Worm (Caenorhabditis elegans) whole organism, L2 larva: ENCODE data around the gene ttr-36.

Source experiments
- C34F6.9 ChIP-seq: fragments of 150-350 bp; optimal IDR thresholded peaks from 2 replicates; lab custom pipeline; 2014; ENCODE audit warnings: missing biosample characterization, missing genetic modification characterization
- F13H6.1 ChIP-seq: sonication (generic microtip); optimal IDR thresholded peaks from 2 replicates; lab custom pipeline; 2016; ENCODE audit warnings: missing genetic modification characterization, missing compliant biosample characterization
- R02D3.7 ChIP-seq: fragments of 150-350 bp; optimal IDR thresholded peaks from 2 replicates; lab custom pipeline; 2014; ENCODE audit warnings: missing biosample characterization, missing genetic modification characterization
- ZK546.5 ChIP-seq: sonication (generic microtip); optimal IDR thresholded peaks from 2 replicates; lab custom pipeline; 2017; ENCODE audit warnings: missing biosample characterization, missing genetic modification characterization
- alr-1 ChIP-seq: fragments of 150-350 bp; optimal IDR thresholded peaks from 2 replicates; lab custom pipeline; 2014; ENCODE audit warnings: missing biosample characterization, missing genetic modification characterization
- blmp-1 ChIP-seq: sonication (generic microtip); optimal IDR thresholded peaks from 2 replicates; lab custom pipeline; 2017; ENCODE audit warnings: missing genetic modification characterization, mild to moderate bottlenecking, missing compliant biosample characterization, antibody characterized with exemption, moderate library complexity; ENCODE audit not compliant: insufficient read depth
- crh-2 ChIP-seq: sonication (generic microtip); optimal IDR thresholded peaks from 2 replicates; lab custom pipeline; 2017; ENCODE audit warnings: missing biosample characterization, missing genetic modification characterization
- dmd-4 ChIP-seq: sonication (generic microtip); optimal IDR thresholded peaks from 2 replicates; lab custom pipeline; 2017; ENCODE audit warnings: missing biosample characterization, missing genetic modification characterization
- egl-27 ChIP-seq: sonication (generic microtip); optimal IDR thresholded peaks from 3 replicates; lab custom pipeline; 2017; ENCODE audit warnings: missing biosample characterization, missing genetic modification reagents, missing genetic modification characterization
- elt-1 ChIP-seq: fragments of 150-350 bp; optimal IDR thresholded peaks from 2 replicates; lab custom pipeline; 2014; ENCODE audit warnings: missing biosample characterization, missing genetic modification characterization
- elt-3 ChIP-seq: sonication (generic microtip); optimal IDR thresholded peaks from 2 replicates; lab custom pipeline; 2017; ENCODE audit warnings: missing biosample characterization, missing genetic modification characterization
- fos-1 ChIP-seq: fragments of 150-350 bp; optimal IDR thresholded peaks from 2 replicates; lab custom pipeline; 2014; ENCODE audit warnings: missing biosample characterization, missing genetic modification characterization
- gmeb-1 ChIP-seq: fragments of 150-350 bp; optimal IDR thresholded peaks from 2 replicates; lab custom pipeline; 2014; ENCODE audit warnings: missing biosample characterization, missing genetic modification characterization
- lin-11 ChIP-seq: fragments of 150-350 bp; sonication (generic microtip); optimal IDR thresholded peaks from 2 replicates; lab custom pipeline; 2014; ENCODE audit warnings: missing biosample characterization, missing genetic modification characterization, inconsistent platforms, mixed read lengths
- lin-13 ChIP-seq: fragments of 150-350 bp; optimal IDR thresholded peaks from 2 replicates; lab custom pipeline; 2014; ENCODE audit warnings: missing biosample characterization, missing genetic modification reagents, missing genetic modification characterization
- lin-39 ChIP-seq: fragments of 150-350 bp; optimal IDR thresholded peaks from 2 replicates; lab custom pipeline; 2014; ENCODE audit warnings: missing biosample characterization, missing genetic modification reagents, missing genetic modification characterization
- lsy-2 ChIP-seq, 2 experiments: fragments of 150-350 bp in 1 of 2; sonication (generic microtip) in 1 of 2; optimal IDR thresholded peaks; 2 replicates each; lab custom pipeline; 2014 to 2017; ENCODE audit warnings: missing biosample characterization in 2 of 2, missing genetic modification characterization in 2 of 2
- mab-5 ChIP-seq: fragments of 150-350 bp; optimal IDR thresholded peaks from 2 replicates; lab custom pipeline; 2014; ENCODE audit warnings: missing biosample characterization, missing genetic modification characterization
- mbf-1 ChIP-seq: sonication (generic microtip); optimal IDR thresholded peaks from 2 replicates; lab custom pipeline; 2017; ENCODE audit warnings: missing biosample characterization, missing genetic modification characterization
- nhr-10 ChIP-seq: sonication (generic microtip); optimal IDR thresholded peaks from 2 replicates; lab custom pipeline; 2017; ENCODE audit warnings: missing biosample characterization, missing genetic modification characterization
- nhr-12 ChIP-seq: fragments of 150-350 bp; optimal IDR thresholded peaks from 2 replicates; lab custom pipeline; 2014; ENCODE audit warnings: missing biosample characterization, missing genetic modification characterization
- nhr-21 ChIP-seq: fragments of 150-350 bp; optimal IDR thresholded peaks from 2 replicates; lab custom pipeline; 2014; ENCODE audit warnings: missing biosample characterization, missing genetic modification characterization
- nhr-23 ChIP-seq: fragments of 150-350 bp; optimal IDR thresholded peaks from 2 replicates; lab custom pipeline; 2014; ENCODE audit warnings: missing biosample characterization, missing genetic modification reagents, missing genetic modification characterization
- nhr-237 ChIP-seq: fragments of 150-350 bp; optimal IDR thresholded peaks from 2 replicates; lab custom pipeline; 2014; ENCODE audit warnings: missing biosample characterization, missing genetic modification characterization
- nhr-25 ChIP-seq: fragments of 150-350 bp; sonication (generic microtip); optimal IDR thresholded peaks from 3 replicates; lab custom pipeline; 2014; ENCODE audit warnings: missing biosample characterization, missing genetic modification characterization
- nhr-6 ChIP-seq: fragments of 150-350 bp; optimal IDR thresholded peaks from 2 replicates; lab custom pipeline; 2014; ENCODE audit warnings: missing biosample characterization, missing genetic modification characterization
- peb-1 ChIP-seq: fragments of 150-350 bp; optimal IDR thresholded peaks from 2 replicates; lab custom pipeline; 2014; ENCODE audit warnings: missing biosample characterization, missing genetic modification characterization
- sem-4 ChIP-seq: fragments of 150-350 bp; optimal IDR thresholded peaks from 2 replicates; lab custom pipeline; 2014; ENCODE audit warnings: missing biosample characterization, missing genetic modification reagents, missing genetic modification characterization
- sma-3 ChIP-seq: sonication (generic microtip); optimal IDR thresholded peaks from 2 replicates; lab custom pipeline; 2016; ENCODE audit warnings: missing genetic modification reagents, missing genetic modification characterization, missing compliant biosample characterization
- sma-9 ChIP-seq, 2 experiments: fragments of 150-350 bp in 1 of 2; sonication (generic microtip) in 1 of 2; optimal IDR thresholded peaks; 2 replicates each; lab custom pipeline; 2014 to 2016; ENCODE audit warnings: missing genetic modification characterization in 2 of 2, mild to moderate bottlenecking in 1 of 2, missing biosample characterization in 1 of 2, missing compliant biosample characterization in 1 of 2, missing genetic modification reagents in 1 of 2, moderate library complexity in 1 of 2
- snpc-4 ChIP-seq: fragments of 150-350 bp; optimal IDR thresholded peaks from 2 replicates; lab custom pipeline; 2014; ENCODE audit warnings: missing biosample characterization, missing genetic modification characterization
- unc-39 ChIP-seq: fragments of 150-350 bp; optimal IDR thresholded peaks from 2 replicates; lab custom pipeline; 2014; ENCODE audit warnings: missing biosample characterization, missing genetic modification characterization
- unc-55 ChIP-seq: fragments of 150-350 bp; sonication (generic microtip); optimal IDR thresholded peaks from 3 replicates; lab custom pipeline; 2014; ENCODE audit warnings: missing biosample characterization, missing genetic modification reagents, missing genetic modification characterization
- unc-62 ChIP-seq: fragments of 150-350 bp; optimal IDR thresholded peaks from 2 replicates; lab custom pipeline; 2014; ENCODE audit warnings: missing biosample characterization, missing genetic modification reagents, missing genetic modification characterization
- zag-1 ChIP-seq: fragments of 150-350 bp; optimal IDR thresholded peaks from 2 replicates; lab custom pipeline; 2014; ENCODE audit warnings: missing biosample characterization, missing genetic modification characterization
- ztf-11 ChIP-seq: sonication (generic microtip); optimal IDR thresholded peaks from 2 replicates; lab custom pipeline; 2017; ENCODE audit warnings: missing biosample characterization, missing genetic modification characterization
- ztf-4 ChIP-seq: fragments of 150-350 bp; optimal IDR thresholded peaks from 2 replicates; lab custom pipeline; 2014; ENCODE audit warnings: missing biosample characterization, missing genetic modification characterization

Gene ttr-36

DNA sequence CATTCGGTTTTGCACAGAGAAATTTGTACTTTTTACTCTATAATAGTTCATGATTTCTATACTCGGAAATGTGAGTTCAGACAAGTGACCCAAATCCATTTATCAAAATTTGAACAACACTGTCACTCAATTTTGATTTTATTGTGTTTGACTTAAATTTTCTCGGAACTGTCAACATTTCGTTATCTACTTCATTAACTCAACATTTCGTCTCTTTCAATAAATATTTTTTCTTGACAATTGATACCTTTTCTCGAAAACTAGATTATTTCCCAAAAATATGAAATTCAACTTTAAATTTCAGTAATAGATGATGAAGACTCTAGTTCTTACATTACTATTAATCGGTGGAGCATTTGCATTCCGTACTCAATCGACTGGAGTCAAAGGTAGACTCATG is at the start of gene ttr-36:
ttr-36 (plus strand) TSS at position 301 of the 400 bp plus-strand sequence.
- TF ChIP-seq gmeb-1 (no peak), elt-3 (tag; lab: Kevin White, UChicago) (no peak), nhr-6 (tag; lab: Kevin White, UChicago) (no peak), egl-27 (tag; lab: Kevin White, UChicago) (no peak), nhr-10 (tag; lab: Kevin White, UChicago) (no peak), nhr-23 (tag; lab: Kevin White, UChicago) (no peak), nhr-25 (tag; lab: Kevin White, UChicago) (no peak), ZK546.5 (tag; lab: Kevin White, UChicago) (no peak), nhr-237 (no peak), sem-4 (tag; lab: Kevin White, UChicago) (no peak), R02D3.7 (no peak), elt-1 (no peak), unc-39 (tag; lab: Kevin White, UChicago) (no peak), unc-55 (no peak), lin-11 (no peak), zag-1 (tag; lab: Kevin White, UChicago) (no peak), peb-1 (tag; lab: Kevin White, UChicago) (no peak)

DNA sequence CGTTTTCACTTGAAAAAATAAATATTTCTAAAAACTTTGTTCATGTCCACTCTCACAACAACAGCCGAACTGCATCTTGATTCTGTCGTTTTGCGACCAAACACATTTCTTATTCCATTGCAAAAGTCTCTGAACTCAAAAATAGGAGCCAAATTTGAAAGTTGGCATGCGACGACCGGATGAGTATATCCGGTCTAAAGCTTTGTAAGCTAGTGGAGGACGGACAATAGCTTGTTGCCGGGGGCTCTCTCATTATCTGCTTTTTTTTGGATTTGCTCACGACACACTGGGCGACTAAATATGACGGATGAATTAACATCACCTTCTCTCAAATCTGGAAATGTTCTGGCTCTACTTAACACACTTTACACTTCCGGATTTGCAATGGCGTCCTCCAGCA is 49.0 kb upstream of the ttr-36 start, which contains the start of gene K04E7.1:
K04E7.1 (plus strand) TSS at position 301 of the 400 bp plus-strand sequence.
- TF ChIP-seq sma-9 (GFP tag; optimal IDR thresholded peaks at IDR 0.05; lab: Kevin White, UChicago) (no peak), sma-9 (tag; optimal IDR thresholded peaks at IDR 0.05; lab: Kevin White, UChicago) (no peak), nhr-12 (tag; lab: Kevin White, UChicago) (no peak), crh-2 (tag; lab: Kevin White, UChicago) (no peak), ztf-4 (tag; lab: Kevin White, UChicago) (no peak), unc-62 (GFP tag; lab: Kevin White, UChicago) (no peak), fos-1 (tag; lab: Kevin White, UChicago) (no peak), R02D3.7 (no peak), nhr-23 (tag; lab: Kevin White, UChicago) (no peak), elt-3 (tag; lab: Kevin White, UChicago) (no peak), lsy-2 (tag; optimal IDR thresholded peaks at IDR 0.05; lab: Kevin White, UChicago) (no peak), lin-39 (tag; lab: Kevin White, UChicago) (no peak), egl-27 (tag; lab: Kevin White, UChicago) (no peak), mab-5 (tag; lab: Kevin White, UChicago) (no peak), blmp-1 (tag; lab: Kevin White, UChicago) (no peak), nhr-21 (tag; lab: Kevin White, UChicago) (no peak), nhr-10 (tag; lab: Kevin White, UChicago) (no peak)
- TF ChIP-seq, all 48 proteins: peak for 0

DNA sequence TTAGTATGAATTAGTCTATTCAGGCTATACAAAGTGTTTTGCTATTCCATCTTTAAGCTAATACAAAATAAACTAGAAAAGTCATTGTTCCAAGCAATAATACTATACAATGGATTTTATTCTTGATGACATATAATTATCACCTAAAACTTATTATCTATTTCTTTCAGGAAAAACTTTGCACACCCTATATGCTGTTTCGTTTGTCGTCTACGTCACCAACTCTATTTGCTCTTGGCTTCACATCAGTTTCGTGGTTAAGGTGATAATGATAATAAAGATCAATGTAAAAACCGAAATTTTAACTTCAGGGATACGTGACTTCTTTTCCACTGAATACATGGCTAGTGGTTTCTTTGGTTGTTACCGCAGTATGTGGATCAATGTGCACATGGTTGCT is 48.2 kb upstream of the ttr-36 start:
- TF ChIP-seq F13H6.1 (tag; lab: Kevin White, UChicago): no peak
- no peak for TF ChIP-seq nhr-23 (tag; lab: Kevin White, UChicago)
- no peak for TF ChIP-seq unc-55
- no peak for TF ChIP-seq mbf-1 (tag; lab: Kevin White, UChicago)
- TF ChIP-seq sma-9 (GFP tag; optimal IDR thresholded peaks at IDR 0.05; lab: Kevin White, UChicago): peak; percentile 34
- TF ChIP-seq sma-9 (tag; optimal IDR thresholded peaks at IDR 0.05; lab: Kevin White, UChicago): no peak
- peak; percentile 55 for TF ChIP-seq fos-1 (tag; lab: Kevin White, UChicago)
- TF ChIP-seq alr-1 (tag; lab: Kevin White, UChicago): no peak

DNA sequence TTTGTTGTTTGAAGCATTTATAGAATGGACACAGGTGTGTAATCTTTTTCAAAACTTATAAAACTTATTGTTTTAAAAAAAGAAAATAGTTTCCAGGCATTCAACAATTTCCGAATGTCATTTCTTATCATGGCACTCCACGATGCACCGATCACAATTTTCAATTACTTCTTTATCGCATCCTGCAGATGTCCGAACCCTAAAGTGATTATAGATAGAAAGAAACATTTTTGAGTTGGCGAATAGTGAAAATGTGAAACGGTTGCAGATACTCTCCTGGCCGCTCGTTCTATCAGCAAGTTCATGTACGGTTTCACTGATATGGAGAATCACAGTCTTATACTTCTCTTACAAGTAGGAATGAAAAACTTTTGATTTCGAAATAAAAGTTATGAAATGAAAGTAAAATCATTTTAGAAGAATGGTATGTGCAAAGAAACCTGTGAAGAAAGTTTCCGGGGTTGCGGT is 47.7 kb upstream of the ttr-36 start, which contains the start of gene C15B12.2:
C15B12.2 (plus strand) TSS at position 418 of the 468 bp plus-strand sequence.
- TF ChIP-seq fos-1 (tag; lab: Kevin White, UChicago) (peak; percentile 71), crh-2 (tag; lab: Kevin White, UChicago) (peak; percentile 31), sma-9 (GFP tag; optimal IDR thresholded peaks at IDR 0.05; lab: Kevin White, UChicago) (peak; percentile 46), sma-9 (tag; optimal IDR thresholded peaks at IDR 0.05; lab: Kevin White, UChicago) (no peak), nhr-25 (tag; lab: Kevin White, UChicago) (no peak)
- TF ChIP-seq, all 48 proteins: peak for 3

DNA sequence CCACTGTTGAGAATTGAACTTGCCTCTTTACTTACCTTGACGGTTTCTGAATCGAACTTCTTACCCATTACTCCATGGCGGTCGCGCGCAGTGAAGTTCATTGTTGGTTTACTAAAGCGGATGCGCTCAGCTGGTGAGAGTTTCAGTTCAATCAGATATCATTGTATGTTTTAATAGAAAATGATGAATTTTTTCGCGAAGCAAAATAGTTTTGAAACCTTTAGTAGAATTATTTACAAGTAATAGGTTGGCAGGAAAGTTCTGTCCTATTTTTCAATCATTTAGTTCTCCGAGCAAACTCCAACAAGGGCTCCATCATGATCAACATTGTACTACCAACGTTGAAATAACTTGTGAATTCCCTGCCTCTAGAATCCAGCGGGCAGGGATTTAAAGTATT is 43.3 kb upstream of the ttr-36 start, which contains the start of gene C15B12.3:
C15B12.3 (minus strand) TSS at position 101 of the 400 bp plus-strand sequence.
- TF ChIP-seq C34F6.9: no peak
- no peak for TF ChIP-seq blmp-1 (tag; lab: Kevin White, UChicago)
- no peak for TF ChIP-seq snpc-4
- no peak for TF ChIP-seq zag-1 (tag; lab: Kevin White, UChicago)
- no peak for TF ChIP-seq unc-62 (GFP tag; lab: Kevin White, UChicago)
- TF ChIP-seq F13H6.1 (tag; lab: Kevin White, UChicago): no peak
- no peak for TF ChIP-seq lin-13 (GFP tag; lab: Kevin White, UChicago)
- TF ChIP-seq R02D3.7: no peak
- no peak for TF ChIP-seq nhr-23 (tag; lab: Kevin White, UChicago)
- TF ChIP-seq nhr-21 (tag; lab: Kevin White, UChicago): no peak
- no peak for TF ChIP-seq ztf-11 (tag; lab: Kevin White, UChicago)
- no peak for TF ChIP-seq alr-1 (tag; lab: Kevin White, UChicago)
- TF ChIP-seq sma-3 (GFP tag; lab: Kevin White, UChicago): no peak
- no peak for TF ChIP-seq dmd-4 (tag; lab: Kevin White, UChicago)
